Worm (Caenorhabditis elegans): Measurements from ENCODE around the gene fbxa-169.

The fbxa-169 gene

ce11 chrII:13678555-13679119, 30.3 kb downstream of the fbxa-169 start:
- TF ChIP-seq tab-1 (GFP tag; IDR thresholded peaks at IDR 0.05), result no peak
- no peak for TF ChIP-seq klf-2 (GFP tag; conservative IDR thresholded peaks at IDR 0.05)
- TF ChIP-seq cog-1 (tag; optimal IDR thresholded peaks at IDR 0.05), result no peak
- TF ChIP-seq flt-1 (GFP tag; IDR thresholded peaks at IDR 0.05), result no peak
- TF ChIP-seq med-1 (GFP tag; optimal IDR thresholded peaks at IDR 0.05; ENCODE audit: insufficient read depth), result no peak
- TF ChIP-seq T22C8.4 (GFP tag; IDR thresholded peaks at IDR 0.05), result no peak
- no peak for TF ChIP-seq ztf-29 (GFP tag; IDR thresholded peaks at IDR 0.05)
- no peak for TF ChIP-seq ref-1 (GFP tag; conservative IDR thresholded peaks at IDR 0.05)
- TF ChIP-seq ztf-23 (GFP tag; IDR thresholded peaks at IDR 0.05), result no peak

ce11 chrII:13679775-13680320, 31.5 kb downstream of the fbxa-169 start:
- no peak for TF ChIP-seq flt-1 (GFP tag; IDR thresholded peaks at IDR 0.05)
- TF ChIP-seq med-1 (GFP tag; optimal IDR thresholded peaks at IDR 0.05; ENCODE audit: insufficient read depth), result no peak
- TF ChIP-seq T22C8.4 (GFP tag; IDR thresholded peaks at IDR 0.05), result no peak
- no peak for TF ChIP-seq ztf-23 (GFP tag; IDR thresholded peaks at IDR 0.05)
- TF ChIP-seq tab-1 (GFP tag; IDR thresholded peaks at IDR 0.05), result no peak
- TF ChIP-seq klf-2 (GFP tag; conservative IDR thresholded peaks at IDR 0.05), result no peak
- no peak for TF ChIP-seq ref-1 (GFP tag; conservative IDR thresholded peaks at IDR 0.05)
- TF ChIP-seq cog-1 (tag; optimal IDR thresholded peaks at IDR 0.05), result no peak
- TF ChIP-seq ztf-29 (GFP tag; IDR thresholded peaks at IDR 0.05), result no peak

- TF ChIP-seq ztf-29 (GFP tag; IDR thresholded peaks at IDR 0.05), result no peak
Measured at ce11 chrII:13681063-13681462, 32.7 kb downstream of the fbxa-169 start.

- TF ChIP-seq ztf-23 (GFP tag; IDR thresholded peaks at IDR 0.05) (no peak), flt-1 (GFP tag; IDR thresholded peaks at IDR 0.05) (no peak), klf-2 (GFP tag; conservative IDR thresholded peaks at IDR 0.05) (no peak), ref-1 (GFP tag; conservative IDR thresholded peaks at IDR 0.05) (no peak), med-1 (GFP tag; optimal IDR thresholded peaks at IDR 0.05; ENCODE audit: insufficient read depth) (no peak), T22C8.4 (GFP tag; IDR thresholded peaks at IDR 0.05) (no peak), tab-1 (GFP tag; IDR thresholded peaks at IDR 0.05) (no peak), ztf-29 (GFP tag; IDR thresholded peaks at IDR 0.05) (no peak), cog-1 (tag; optimal IDR thresholded peaks at IDR 0.05) (no peak)
Measured at ce11 chrII:13685581-13685980, 37.3 kb downstream of the fbxa-169 start.

ce11 chrII:13694712-13695111, 46.4 kb downstream of the fbxa-169 start, which contains the start of gene rpoa-1:
Gene rpoa-1 (minus strand): TSS chrII:13694795.
- TF ChIP-seq ztf-23 (GFP tag; IDR thresholded peaks at IDR 0.05) (no peak), klf-2 (GFP tag; conservative IDR thresholded peaks at IDR 0.05) (no peak), cog-1 (tag; optimal IDR thresholded peaks at IDR 0.05) (no peak), T22C8.4 (GFP tag; IDR thresholded peaks at IDR 0.05) (no peak)

- TF ChIP-seq med-1 (GFP tag; optimal IDR thresholded peaks at IDR 0.05; ENCODE audit: insufficient read depth) (no peak), ref-1 (GFP tag; conservative IDR thresholded peaks at IDR 0.05) (no peak), ztf-29 (GFP tag; IDR thresholded peaks at IDR 0.05) (no peak), ztf-23 (GFP tag; IDR thresholded peaks at IDR 0.05) (no peak), T22C8.4 (GFP tag; IDR thresholded peaks at IDR 0.05) (no peak), klf-2 (GFP tag; conservative IDR thresholded peaks at IDR 0.05) (no peak), tab-1 (GFP tag; IDR thresholded peaks at IDR 0.05) (no peak), cog-1 (tag; optimal IDR thresholded peaks at IDR 0.05) (no peak), flt-1 (GFP tag; IDR thresholded peaks at IDR 0.05) (no peak)
Measured at ce11 chrII:13695343-13696332, 47.3 kb downstream of the fbxa-169 start, which contains the start of gene kqt-3. Gene kqt-3 (plus strand): TSS chrII:13696282.

- no peak for TF ChIP-seq T22C8.4 (GFP tag; IDR thresholded peaks at IDR 0.05)
- no peak for TF ChIP-seq med-1 (GFP tag; optimal IDR thresholded peaks at IDR 0.05; ENCODE audit: insufficient read depth)
- TF ChIP-seq klf-2 (GFP tag; conservative IDR thresholded peaks at IDR 0.05), result no peak
- TF ChIP-seq ref-1 (GFP tag; conservative IDR thresholded peaks at IDR 0.05), result no peak
- no peak for TF ChIP-seq tab-1 (GFP tag; IDR thresholded peaks at IDR 0.05)
- TF ChIP-seq ztf-29 (GFP tag; IDR thresholded peaks at IDR 0.05), result no peak
- no peak for TF ChIP-seq ztf-23 (GFP tag; IDR thresholded peaks at IDR 0.05)
- no peak for TF ChIP-seq cog-1 (tag; optimal IDR thresholded peaks at IDR 0.05)
- no peak for TF ChIP-seq flt-1 (GFP tag; IDR thresholded peaks at IDR 0.05)
Measured at ce11 chrII:13697691-13698090, 49.4 kb downstream of the fbxa-169 start.

Data from whole organism, midembryonic.